Worm (Caenorhabditis elegans) whole organism, midembryonic: Measurements from ENCODE around the gene F17C11.6.

Experiments used
- T22C8.4 ChIP-seq: fragments of 200-800 bp; sonication (Bioruptor generic); IDR thresholded peaks from 2 replicates; pipeline ENCODE4 v1.3.6; 2022; ENCODE audit warnings: missing genetic modification characterization, missing compliant biosample characterization
- cog-1 ChIP-seq: sonication (generic microtip); optimal IDR thresholded peaks from 2 replicates; lab custom pipeline; 2016; ENCODE audit warnings: missing genetic modification characterization, missing compliant biosample characterization
- flt-1 ChIP-seq: fragments of 200-800 bp; sonication (Bioruptor generic); IDR thresholded peaks from 2 replicates; pipeline ENCODE4 v1.3.6; 2022; ENCODE audit warnings: missing genetic modification characterization, missing compliant biosample characterization
- klf-2 ChIP-seq: fragments of 200-800 bp; sonication (Bioruptor generic); conservative IDR thresholded peaks from 2 replicates; pipeline ENCODE4 v1.3.6; 2022; ENCODE audit warnings: missing genetic modification reagents, missing genetic modification characterization, missing compliant biosample characterization
- med-1 ChIP-seq: sonication (generic microtip); optimal IDR thresholded peaks from 2 replicates; lab custom pipeline; 2017; ENCODE audit warnings: missing genetic modification characterization, mild to moderate bottlenecking, missing compliant biosample characterization, antibody characterized with exemption, missing genetic modification reagents; ENCODE audit not compliant: insufficient read depth
- ref-1 ChIP-seq: fragments of 200-800 bp; sonication (Bioruptor generic); conservative IDR thresholded peaks from 2 replicates; pipeline ENCODE4 v1.3.6; 2022; ENCODE audit warnings: missing genetic modification reagents, missing genetic modification characterization, missing compliant biosample characterization
- tab-1 ChIP-seq: fragments of 200-800 bp; sonication (Bioruptor generic); IDR thresholded peaks from 2 replicates; pipeline ENCODE4 v1.3.6; 2022; ENCODE audit warnings: missing genetic modification characterization, missing compliant biosample characterization
- ztf-23 ChIP-seq: fragments of 200-800 bp; sonication (Bioruptor generic); IDR thresholded peaks from 2 replicates; pipeline ENCODE4 v1.3.6; 2022; ENCODE audit warnings: missing genetic modification reagents, missing genetic modification characterization, missing compliant biosample characterization
- ztf-29 ChIP-seq: fragments of 200-800 bp; sonication (Bioruptor generic); IDR thresholded peaks from 2 replicates; pipeline ENCODE4 v1.3.6; 2022; ENCODE audit warnings: missing genetic modification reagents, missing genetic modification characterization, missing compliant biosample characterization

DNA sequence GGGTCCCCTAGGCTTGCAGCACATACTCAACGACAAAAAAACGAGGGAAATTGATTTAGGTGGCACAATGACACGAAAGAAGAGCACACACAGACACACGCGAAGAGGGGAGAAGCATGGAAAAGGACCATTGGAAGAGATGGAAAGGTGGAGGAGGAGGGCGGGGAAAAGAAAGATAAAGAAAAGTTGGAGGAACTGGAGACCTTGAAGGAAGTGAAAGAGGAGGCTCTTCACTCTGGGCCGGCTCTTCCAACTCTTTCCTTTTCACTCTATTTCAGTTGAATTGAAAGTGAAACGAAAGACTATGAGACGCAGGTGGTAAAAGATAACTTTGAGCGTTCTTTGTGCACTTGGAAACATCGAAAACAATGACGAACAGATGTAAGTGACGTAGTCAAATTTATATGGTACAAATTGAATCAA is 6.5 kb downstream of the F17C11.6 start:
- TF ChIP-seq flt-1 (GFP tag; lab: Robert Waterston, UW): no peak
- no peak for TF ChIP-seq med-1 (GFP tag; lab: Kevin White, UChicago)
- TF ChIP-seq klf-2 (GFP tag; lab: Robert Waterston, UW): no peak
- TF ChIP-seq ztf-29: no peak
- no peak for TF ChIP-seq cog-1
- TF ChIP-seq ztf-23: peak; percentile 65
- no peak for TF ChIP-seq T22C8.4 (GFP tag; lab: Robert Waterston, UW)
- TF ChIP-seq tab-1 (GFP tag; lab: Robert Waterston, UW): no peak
- no peak for TF ChIP-seq ref-1
